Fruit fly (Drosophila melanogaster) whole organism, adult: ENCODE measurements around the gene His3.3A.

Experiments
- CG12768 ChIP-seq: fragments of 200-800 bp; sonication (Bioruptor generic); optimal IDR thresholded peaks from 2 replicates; lab custom pipeline; 2017; ENCODE audit warnings: missing biosample characterization, missing genetic modification characterization, mild to moderate bottlenecking, moderate library complexity, missing genetic modification reagents
- CG7045 ChIP-seq: fragments of 200-800 bp; sonication (Bioruptor generic); optimal IDR thresholded peaks from 2 replicates; lab custom pipeline; 2017; ENCODE audit warnings: missing biosample characterization, mild to moderate bottlenecking, missing genetic modification characterization
- CG7101 ChIP-seq: fragments of 200-800 bp; sonication (Bioruptor generic); optimal IDR thresholded peaks from 2 replicates; lab custom pipeline; 2018; ENCODE audit warnings: missing biosample characterization, mild to moderate bottlenecking, missing genetic modification characterization, moderate library complexity
- Mnt ChIP-seq: fragments of 200-800 bp; sonication (Bioruptor generic); optimal IDR thresholded peaks from 2 replicates; lab custom pipeline; 2016; ENCODE audit warnings: missing biosample characterization, mild to moderate bottlenecking, missing genetic modification characterization
- ovo ChIP-seq: fragments of 200-800 bp; sonication (Bioruptor generic); optimal IDR thresholded peaks from 2 replicates; lab custom pipeline; 2016; ENCODE audit warnings: missing biosample characterization, missing genetic modification characterization
- pad ChIP-seq: fragments of 200-800 bp; sonication (Bioruptor generic); optimal IDR thresholded peaks from 3 replicates; lab custom pipeline; 2017; ENCODE audit warnings: missing biosample characterization, missing genetic modification characterization, mild to moderate bottlenecking, moderate library complexity, missing genetic modification reagents

- TF ChIP-seq pad (GFP tag; lab: Kevin White, UChicago), result no peak
- no peak for TF ChIP-seq CG7101 (tag; lab: Kevin White, UChicago)
- no peak for TF ChIP-seq ovo (GFP tag; lab: Kevin White, UChicago)
- TF ChIP-seq Mnt (GFP tag; lab: Kevin White, UChicago), result no peak
- no peak for TF ChIP-seq CG7045 (GFP tag; lab: Kevin White, UChicago)
- no peak for TF ChIP-seq CG12768 (GFP tag; lab: Kevin White, UChicago)
These were observed 45.7 kb downstream of the His3.3A start, which contains the start of gene Msp300 for dm6 chr2L:5100577-5100976.
